Worm (Caenorhabditis elegans) whole organism, L4 larva: Measurements from ENCODE around the gene F54F2.6.

Experiments
- Y105C5A.15 ChIP-seq: fragments of 200-800 bp; sonication (Bioruptor generic); IDR thresholded peaks from 2 replicates; pipeline ENCODE4 v1.3.6; 2022; ENCODE audit warnings: missing genetic modification characterization, missing compliant biosample characterization
- ama-1 ChIP-seq: fragments of 150-350 bp; optimal IDR thresholded peaks from 2 replicates; lab custom pipeline; 2014; ENCODE audit warnings: inconsistent platforms, mixed read lengths
- egl-27 ChIP-seq: sonication (generic microtip); optimal IDR thresholded peaks from 3 replicates; lab custom pipeline; 2017; ENCODE audit warnings: missing biosample characterization, missing genetic modification reagents, missing genetic modification characterization
- mxl-2 ChIP-seq: fragments of 200-800 bp; sonication (Bioruptor generic); conservative IDR thresholded peaks from 2 replicates; pipeline ENCODE4 v1.3.6; 2022; ENCODE audit warnings: missing genetic modification reagents, missing genetic modification characterization, missing compliant biosample characterization
- nhr-11 ChIP-seq: fragments of 150-350 bp; optimal IDR thresholded peaks from 2 replicates; lab custom pipeline; 2014; ENCODE audit warnings: missing biosample characterization, missing genetic modification characterization
- nhr-237 ChIP-seq: sonication (generic microtip); optimal IDR thresholded peaks from 2 replicates; lab custom pipeline; 2017; ENCODE audit warnings: missing biosample characterization, missing genetic modification characterization
- nhr-28 ChIP-seq: fragments of 150-350 bp; optimal IDR thresholded peaks from 2 replicates; lab custom pipeline; 2014; ENCODE audit warnings: missing biosample characterization, missing genetic modification characterization
- nhr-77 ChIP-seq: fragments of 150-350 bp; optimal IDR thresholded peaks from 2 replicates; lab custom pipeline; 2014; ENCODE audit warnings: missing biosample characterization, missing genetic modification characterization
- unc-62 ChIP-seq, 3 experiments: fragments of 150-350 bp in 1 of 3; sonication (generic microtip); optimal IDR thresholded peaks in 2 of 3; peaks in 1 of 3; 1 replicate in 1 of 3; 2 replicates in 2 of 3; lab custom pipeline; 2014 to 2017; ENCODE audit warnings: missing biosample characterization in 3 of 3, missing genetic modification characterization in 3 of 3, missing genetic modification reagents in 3 of 3, missing genotype in 1 of 3

DNA sequence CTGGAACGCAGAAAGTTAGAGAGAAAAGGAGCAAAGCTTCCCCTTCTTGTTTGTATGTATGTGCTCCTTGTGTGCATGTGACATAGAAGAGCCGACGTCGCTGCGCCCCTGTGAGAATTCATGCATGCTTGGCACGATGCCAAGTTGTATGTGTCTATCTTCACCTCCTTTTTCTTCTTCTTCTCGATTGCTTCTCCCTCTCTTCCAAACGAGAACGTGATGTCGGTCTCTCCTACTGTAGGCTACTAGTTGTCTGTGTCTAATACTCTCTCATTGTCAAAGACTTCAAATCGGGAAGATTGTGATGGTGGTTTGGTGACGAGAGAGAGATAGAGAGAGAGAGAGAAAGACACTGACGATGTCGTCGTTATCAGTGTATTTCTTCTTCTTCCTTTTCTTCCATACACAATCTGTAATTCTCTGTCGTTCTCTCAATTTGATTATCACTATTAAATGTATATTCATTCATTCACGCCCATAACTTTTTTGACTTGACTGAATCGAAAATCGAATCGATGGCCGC is 3.2 kb downstream of the F54F2.6 start:
- TF ChIP-seq Y105C5A.15 (GFP tag; lab: Robert Waterston, UW) (no peak), unc-62 (GFP tag; optimal IDR thresholded peaks at IDR 0.05 in 1 of 2; lab: Kevin White, UChicago) (peak in 1 of 2 experiments; percentile 93), unc-62 (tag; optimal IDR thresholded peaks at IDR 0.05; lab: Kevin White, UChicago) (no peak), nhr-77 (tag; lab: Kevin White, UChicago) (peak; percentile 93), nhr-28 (tag; lab: Kevin White, UChicago) (peak; percentile 99), nhr-237 (tag; lab: Kevin White, UChicago) (no peak), ama-1 (lab: Kevin White, UChicago) (peak; percentile 37), nhr-11 (tag; lab: Kevin White, UChicago) (peak; percentile 80), egl-27 (tag; lab: Kevin White, UChicago) (no peak), mxl-2 (GFP tag; lab: Robert Waterston, UW) (no peak)
